Worm (Caenorhabditis elegans) whole organism, L1 larva: Measurements from ENCODE around the gene C38C10.3.

Experiments used
- ama-1 ChIP-seq: fragments of 150-350 bp; optimal IDR thresholded peaks from 2 replicates; lab custom pipeline; 2014
- elt-3 ChIP-seq, 6 experiments: fragments of 150-350 bp in 1 of 6; sonication (generic microtip); optimal IDR thresholded peaks; 2 replicates each; lab custom pipeline; 2017 to 2018; ENCODE audit warnings: missing biosample characterization in 6 of 6, missing genetic modification characterization in 6 of 6, inconsistent platforms in 1 of 6
- fos-1 ChIP-seq: fragments of 150-350 bp; optimal IDR thresholded peaks from 2 replicates; lab custom pipeline; 2014; ENCODE audit warnings: missing biosample characterization, missing genetic modification characterization
- lin-39 ChIP-seq: fragments of 150-350 bp; optimal IDR thresholded peaks from 2 replicates; lab custom pipeline; 2014; ENCODE audit warnings: missing biosample characterization, missing genetic modification reagents, missing genetic modification characterization
- lsy-2 ChIP-seq, 2 experiments: fragments of 150-350 bp; optimal IDR thresholded peaks; 2 replicates each; lab custom pipeline; 2014; ENCODE audit warnings: missing biosample characterization in 2 of 2, missing genetic modification characterization in 2 of 2
- nhr-84 ChIP-seq: sonication (generic microtip); optimal IDR thresholded peaks from 2 replicates; lab custom pipeline; 2017; ENCODE audit warnings: missing biosample characterization, missing genetic modification characterization
- pax-3 ChIP-seq: fragments of 200-800 bp; sonication (Bioruptor generic); optimal IDR thresholded peaks from 2 replicates; lab custom pipeline; 2018; ENCODE audit warnings: mild to moderate bottlenecking, missing genetic modification characterization, moderate library complexity, missing compliant biosample characterization
- ztf-4 ChIP-seq: fragments of 150-350 bp; optimal IDR thresholded peaks from 2 replicates; lab custom pipeline; 2014; ENCODE audit warnings: missing biosample characterization, missing genetic modification characterization

DNA sequence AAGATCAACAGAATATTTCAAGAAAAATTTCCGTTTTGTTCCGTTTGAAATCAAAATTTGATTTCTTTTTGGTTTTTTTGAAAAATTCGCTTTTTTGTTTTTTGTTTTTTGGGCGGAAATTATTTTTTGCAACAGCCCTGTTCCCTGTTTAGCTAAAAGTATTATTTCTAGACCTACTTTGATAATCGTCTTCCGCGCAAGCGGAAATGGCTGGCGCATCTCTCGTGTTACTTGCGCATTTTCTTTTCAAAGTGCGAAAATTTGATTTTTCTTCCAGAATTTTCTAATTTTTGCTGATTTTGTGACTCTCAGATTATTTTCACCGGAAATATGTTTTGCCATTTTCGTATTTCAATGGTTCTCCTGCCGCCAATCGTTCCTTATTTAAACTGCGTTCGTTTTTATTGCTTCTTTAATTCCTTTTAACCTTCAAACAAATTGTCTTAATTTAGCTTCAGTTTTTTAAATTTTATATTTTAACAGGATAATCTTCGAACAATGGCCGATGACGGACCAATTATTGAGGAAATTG lies 48.2 kb upstream of the C38C10.3 start, which contains the start of gene cpar-1:
- TF ChIP-seq lin-39 (tag; lab: Kevin White, UChicago) (no peak), fos-1 (no peak), nhr-84 (tag; lab: Kevin White, UChicago) (no peak), lsy-2 (tag; optimal IDR thresholded peaks at IDR 0.05; lab: Kevin White, UChicago) (no peak), ztf-4 (tag; lab: Kevin White, UChicago) (no peak), elt-3 (tag; optimal IDR thresholded peaks at IDR 0.05; lab: Kevin White, UChicago) (no peak), ama-1 (lab: Kevin White, UChicago) (no peak), pax-3 (tag; lab: Kevin White, UChicago) (no peak)
